Worm (Caenorhabditis elegans): ENCODE measurements around the gene mboa-3.

The mboa-3 gene

ce11 chrX:5517844-5518243, 4.8 kb downstream of the mboa-3 start:
- TF ChIP-seq nfya-2 (GFP tag; IDR thresholded peaks at IDR 0.05) (no peak), snpc-1.1 (tag; optimal IDR thresholded peaks at IDR 0.05; ENCODE audit: insufficient read depth) (no peak), F22D6.2 (tag; optimal IDR thresholded peaks at IDR 0.05) (no peak), cebp-1 (GFP tag; IDR thresholded peaks at IDR 0.05) (no peak), cebp-1 (tag; optimal IDR thresholded peaks at IDR 0.05) (peak; percentile 21)

ce11 chrX:5517063-5517462, 5.6 kb downstream of the mboa-3 start, which contains the start of gene T23F2.5:
TSS of gene T23F2.5 (minus strand) at chrX:5517163.
- TF ChIP-seq cebp-1 (GFP tag; IDR thresholded peaks at IDR 0.05) (no peak), cebp-1 (tag; optimal IDR thresholded peaks at IDR 0.05) (peak; percentile 39), zim-3 (tag; optimal IDR thresholded peaks at IDR 0.05) (no peak), dpl-1 (GFP tag; optimal IDR thresholded peaks at IDR 0.05) (no peak), efl-1 (GFP tag; optimal IDR thresholded peaks at IDR 0.05) (no peak)

- TF ChIP-seq hrde-1 (tag; optimal IDR thresholded peaks at IDR 0.05; ENCODE audit: borderline replicate concordance) (no peak), lin-35 (GFP tag; optimal IDR thresholded peaks at IDR 0.05) (no peak), unc-62 (GFP tag; optimal IDR thresholded peaks at IDR 0.05) (no peak), aptf-2 (GFP tag; conservative IDR thresholded peaks at IDR 0.05) (no peak), B0336.3 (GFP tag; IDR thresholded peaks at IDR 0.05) (no peak), ceh-40 (GFP tag; IDR thresholded peaks at IDR 0.05) (no peak), mcd-1 (GFP tag; IDR thresholded peaks at IDR 0.05) (no peak), ceh-58 (GFP tag; IDR thresholded peaks at IDR 0.05) (no peak), C06A6.2 (GFP tag; conservative IDR thresholded peaks at IDR 0.05) (no peak), ztf-25 (GFP tag; IDR thresholded peaks at IDR 0.05) (no peak)
These were observed 6.3 kb downstream of the mboa-3 start for ce11 chrX:5516365-5516764.

- TF ChIP-seq ztf-6 (GFP tag; IDR thresholded peaks at IDR 0.05) (no peak), lsl-1 (GFP tag; optimal IDR thresholded peaks at IDR 0.05) (no peak), lin-54 (GFP tag; optimal IDR thresholded peaks at IDR 0.05) (no peak), aptf-3 (GFP tag; IDR thresholded peaks at IDR 0.05) (no peak), F57A8.1 (GFP tag; optimal IDR thresholded peaks at IDR 0.05) (no peak), attf-6 (GFP tag; IDR thresholded peaks at IDR 0.05) (no peak), attf-5 (GFP tag; optimal IDR thresholded peaks at IDR 0.05) (no peak), T26A5.8 (tag; optimal IDR thresholded peaks at IDR 0.05) (no peak), hrde-1 (tag; optimal IDR thresholded peaks at IDR 0.05; ENCODE audit: borderline replicate concordance) (no peak), chd-7 (tag; optimal IDR thresholded peaks at IDR 0.05) (no peak), egrh-3 (GFP tag; IDR thresholded peaks at IDR 0.05) (no peak), dpff-1 (tag; optimal IDR thresholded peaks at IDR 0.05) (no peak), madf-10 (tag; optimal IDR thresholded peaks at IDR 0.05) (no peak), nhr-80 (tag; optimal IDR thresholded peaks at IDR 0.05) (no peak), lir-1 (GFP tag; conservative IDR thresholded peaks at IDR 0.05) (no peak), rec-8 (tag; optimal IDR thresholded peaks at IDR 0.05) (no peak), lag-1 (GFP tag; IDR thresholded peaks at IDR 0.05) (no peak)
These were observed 7.2 kb downstream of the mboa-3 start for ce11 chrX:5515459-5515858.

DNA sequence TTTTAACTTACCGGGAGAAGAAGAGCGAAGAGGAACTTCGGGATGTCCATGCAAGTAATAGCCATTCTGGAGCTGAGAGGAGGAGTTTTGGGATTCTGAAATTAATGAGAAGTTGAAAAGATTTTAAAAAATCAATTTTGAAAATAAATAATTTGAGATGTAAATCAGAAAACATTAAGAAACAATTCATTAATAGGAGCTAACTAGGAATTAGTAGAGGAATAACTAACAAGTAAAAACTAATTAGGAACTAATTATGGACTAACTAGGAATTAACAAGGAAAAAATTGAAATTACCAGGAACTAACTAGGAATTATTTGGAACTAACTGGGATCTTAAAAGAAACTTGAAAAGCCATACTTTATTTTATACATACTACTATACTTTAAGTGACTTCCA, 7.6 kb downstream of the mboa-3 start, which contains the start of gene T23F2.4:
T23F2.4 (minus strand) TSS at position 101 of the 400 bp plus-strand sequence.
- no peak for TF ChIP-seq dpff-1 (tag; optimal IDR thresholded peaks at IDR 0.05)
- TF ChIP-seq attf-5 (GFP tag; optimal IDR thresholded peaks at IDR 0.05) = no peak
- TF ChIP-seq lin-26 (GFP tag; IDR thresholded peaks at IDR 0.05) = no peak
- no peak for TF ChIP-seq athp-1 (tag; optimal IDR thresholded peaks at IDR 0.05)
- TF ChIP-seq tbp1 (GFP tag; optimal IDR thresholded peaks at IDR 0.05) = no peak

All from whole organism, young adult.